Worm (Caenorhabditis elegans) whole organism, L3 larva: Measurements from ENCODE around the gene Y27F2A.6.

Experiments used
- aly-2 ChIP-seq: fragments of 150-350 bp; optimal IDR thresholded peaks from 2 replicates; lab custom pipeline; 2014; ENCODE audit warnings: missing biosample characterization, missing genetic modification characterization
- ama-1 ChIP-seq: fragments of 150-350 bp; optimal IDR thresholded peaks from 2 replicates; lab custom pipeline; 2018
- ceh-16 ChIP-seq: sonication (generic microtip); optimal IDR thresholded peaks from 2 replicates; lab custom pipeline; 2017; ENCODE audit warnings: missing biosample characterization, missing genetic modification characterization
- ceh-28 ChIP-seq: fragments of 150-350 bp; optimal IDR thresholded peaks from 2 replicates; lab custom pipeline; 2014; ENCODE audit warnings: missing biosample characterization, missing genetic modification reagents, missing genetic modification characterization
- ceh-82 ChIP-seq: fragments of 150-350 bp; optimal IDR thresholded peaks from 2 replicates; lab custom pipeline; 2014; ENCODE audit warnings: missing biosample characterization, missing genetic modification characterization
- ceh-9 ChIP-seq: sonication (generic microtip); optimal IDR thresholded peaks from 2 replicates; lab custom pipeline; 2018; ENCODE audit warnings: missing biosample characterization, missing genetic modification characterization
- daf-12 ChIP-seq: fragments of 150-350 bp; optimal IDR thresholded peaks from 2 replicates; lab custom pipeline; 2014; ENCODE audit warnings: missing biosample characterization, missing genetic modification reagents, missing genetic modification characterization
- egl-5 ChIP-seq: fragments of 150-350 bp; optimal IDR thresholded peaks from 2 replicates; lab custom pipeline; 2017; ENCODE audit warnings: missing biosample characterization, missing genetic modification reagents, missing genetic modification characterization, inconsistent platforms
- elt-1 ChIP-seq: fragments of 150-350 bp; optimal IDR thresholded peaks from 2 replicates; lab custom pipeline; 2014; ENCODE audit warnings: missing biosample characterization, missing genetic modification characterization
- elt-3 ChIP-seq, 3 experiments: fragments of 150-350 bp in 1 of 3; sonication (generic microtip) in 2 of 3; optimal IDR thresholded peaks; 2 replicates in 2 of 3; 4 replicates in 1 of 3; lab custom pipeline; 2014 to 2017; ENCODE audit warnings: missing biosample characterization in 3 of 3, missing genetic modification characterization in 3 of 3
- eor-1 ChIP-seq, 2 experiments: fragments of 150-350 bp; optimal IDR thresholded peaks; 2 replicates each; lab custom pipeline; 2014 to 2018; ENCODE audit warnings: missing biosample characterization in 2 of 2, missing genetic modification characterization in 2 of 2
- fkh-10 ChIP-seq: sonication (generic microtip); optimal IDR thresholded peaks from 2 replicates; lab custom pipeline; 2017; ENCODE audit warnings: missing biosample characterization, missing genetic modification reagents, missing genetic modification characterization
- fos-1 ChIP-seq: fragments of 150-350 bp; optimal IDR thresholded peaks from 2 replicates; lab custom pipeline; 2014; ENCODE audit warnings: missing biosample characterization, missing genetic modification characterization
- hmg-11 ChIP-seq: sonication (generic microtip); optimal IDR thresholded peaks from 2 replicates; lab custom pipeline; 2016; ENCODE audit warnings: missing genetic modification characterization, missing compliant biosample characterization
- jun-1 ChIP-seq: fragments of 150-350 bp; optimal IDR thresholded peaks from 2 replicates; lab custom pipeline; 2014; ENCODE audit warnings: missing biosample characterization, missing genetic modification reagents, missing genetic modification characterization
- lin-15B ChIP-seq: fragments of 150-350 bp; optimal IDR thresholded peaks from 2 replicates; lab custom pipeline; 2014; ENCODE audit warnings: missing biosample characterization, missing genetic modification characterization
- lin-39 ChIP-seq: fragments of 150-350 bp; optimal IDR thresholded peaks from 2 replicates; lab custom pipeline; 2018; ENCODE audit warnings: missing biosample characterization, missing genetic modification reagents, missing genetic modification characterization
- mml-1 ChIP-seq: fragments of 150-350 bp; sonication (generic microtip); optimal IDR thresholded peaks from 3 replicates; lab custom pipeline; 2014; ENCODE audit warnings: missing biosample characterization, missing genetic modification characterization
- nfya-1 ChIP-seq: sonication (generic microtip); optimal IDR thresholded peaks from 2 replicates; lab custom pipeline; 2017; ENCODE audit warnings: missing genetic modification characterization, mild to moderate bottlenecking, missing compliant biosample characterization, antibody characterized with exemption, moderate library complexity; ENCODE audit not compliant: insufficient read depth
- nhr-11 ChIP-seq: fragments of 150-350 bp; optimal IDR thresholded peaks from 2 replicates; lab custom pipeline; 2014; ENCODE audit warnings: missing biosample characterization, missing genetic modification characterization
- nhr-12 ChIP-seq: fragments of 150-350 bp; optimal IDR thresholded peaks from 2 replicates; lab custom pipeline; 2014; ENCODE audit warnings: missing biosample characterization, missing genetic modification characterization
- nhr-237 ChIP-seq: fragments of 150-350 bp; optimal IDR thresholded peaks from 2 replicates; lab custom pipeline; 2014; ENCODE audit warnings: missing biosample characterization, missing genetic modification characterization
- nhr-25 ChIP-seq: sonication (generic microtip); optimal IDR thresholded peaks from 2 replicates; lab custom pipeline; 2017; ENCODE audit warnings: missing biosample characterization, missing genetic modification characterization
- nhr-28 ChIP-seq: fragments of 150-350 bp; optimal IDR thresholded peaks from 2 replicates; lab custom pipeline; 2014; ENCODE audit warnings: missing biosample characterization, missing genetic modification characterization
- nhr-43 ChIP-seq: sonication (generic microtip); optimal IDR thresholded peaks from 2 replicates; lab custom pipeline; 2016; ENCODE audit warnings: mild to moderate bottlenecking, missing genetic modification characterization, missing compliant biosample characterization; ENCODE audit not compliant: poor library complexity, severe bottlenecking
- nhr-76 ChIP-seq: fragments of 150-350 bp; sonication (generic microtip); optimal IDR thresholded peaks from 5 replicates; lab custom pipeline; 2014; ENCODE audit warnings: missing biosample characterization, missing genetic modification characterization
- nhr-77 ChIP-seq: fragments of 150-350 bp; optimal IDR thresholded peaks from 2 replicates; lab custom pipeline; 2014; ENCODE audit warnings: missing biosample characterization, missing genetic modification characterization
- pha-4 ChIP-seq: fragments of 150-350 bp; optimal IDR thresholded peaks from 2 replicates; lab custom pipeline; 2014; ENCODE audit warnings: missing biosample characterization, missing genetic modification reagents, missing genetic modification characterization
- pqm-1 ChIP-seq: fragments of 150-350 bp; optimal IDR thresholded peaks from 2 replicates; lab custom pipeline; 2017; ENCODE audit warnings: missing biosample characterization, missing genetic modification characterization, inconsistent platforms
- sea-2 ChIP-seq: fragments of 150-350 bp; sonication (generic microtip); optimal IDR thresholded peaks from 4 replicates; lab custom pipeline; 2014; ENCODE audit warnings: missing biosample characterization, missing genetic modification reagents, missing genetic modification characterization
- skn-1 ChIP-seq: fragments of 150-350 bp; optimal IDR thresholded peaks from 2 replicates; lab custom pipeline; 2014; ENCODE audit warnings: missing biosample characterization, missing genetic modification characterization
- snpc-4 ChIP-seq: fragments of 150-350 bp; optimal IDR thresholded peaks from 2 replicates; lab custom pipeline; 2014; ENCODE audit warnings: missing biosample characterization, missing genetic modification characterization
- unc-39 ChIP-seq: sonication (generic microtip); optimal IDR thresholded peaks from 4 replicates; lab custom pipeline; 2017; ENCODE audit warnings: missing biosample characterization, missing genetic modification characterization
- ztf-11 ChIP-seq: fragments of 150-350 bp; optimal IDR thresholded peaks from 2 replicates; lab custom pipeline; 2014; ENCODE audit warnings: missing biosample characterization, missing genetic modification characterization

The Y27F2A.6 gene

DNA sequence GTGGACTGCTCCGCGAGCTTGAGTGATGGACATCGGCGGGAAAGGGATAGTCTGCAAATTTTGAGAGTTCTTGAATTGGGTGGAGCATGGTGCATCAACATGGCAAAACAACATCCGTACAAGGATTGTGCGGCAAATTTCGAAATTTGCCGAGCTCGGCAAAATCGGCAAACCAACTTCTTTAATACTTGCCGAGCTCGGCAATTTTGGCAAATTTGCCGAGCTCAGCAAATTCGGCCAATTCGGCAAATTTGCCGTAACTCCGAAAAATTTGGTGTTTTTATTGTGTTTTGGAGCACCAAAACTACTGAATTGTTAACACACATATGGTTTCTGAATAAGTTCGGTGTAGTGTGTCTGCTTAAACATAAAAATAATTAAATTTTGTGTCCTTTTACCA, 13.1 kb downstream of the Y27F2A.6 start, which contains the start of gene fbxc-55:
Gene fbxc-55 (minus strand): TSS at position 101 of the 400 bp plus-strand sequence.
- TF ChIP-seq fkh-10 (GFP tag; lab: Kevin White, UChicago), result no peak
- no peak for TF ChIP-seq jun-1 (tag; lab: Kevin White, UChicago)
- no peak for TF ChIP-seq egl-5 (tag; lab: Kevin White, UChicago)
- TF ChIP-seq nfya-1 (tag; lab: Kevin White, UChicago), result no peak
- TF ChIP-seq elt-1 (tag; lab: Kevin White, UChicago), result no peak
- no peak for TF ChIP-seq fos-1 (tag; lab: Kevin White, UChicago)
- no peak for TF ChIP-seq nhr-11 (tag; lab: Kevin White, UChicago)

DNA sequence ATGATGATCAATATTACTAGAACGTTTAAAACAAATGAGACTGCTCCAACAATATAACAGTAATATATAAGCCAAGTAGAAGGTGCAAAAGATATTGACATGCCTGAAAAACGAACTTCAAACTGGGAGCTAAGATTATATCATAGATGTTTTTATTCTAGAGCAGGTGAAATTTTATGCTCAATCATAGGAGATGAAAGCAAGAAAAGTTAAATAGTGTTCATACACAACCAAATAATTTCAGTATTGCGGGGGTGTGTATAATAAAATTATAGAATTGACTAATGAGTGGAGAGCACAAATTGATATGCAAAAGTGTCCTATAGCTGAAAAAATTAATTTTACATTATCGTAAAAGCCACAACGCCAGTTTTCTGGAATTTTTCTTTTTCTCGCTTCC, 24.2 kb downstream of the Y27F2A.6 start, which contains the start of gene sri-34:
Gene sri-34 (minus strand): TSS at position 101 of the 400 bp plus-strand sequence.
- TF ChIP-seq mml-1 (tag; lab: Kevin White, UChicago), result no peak
- no peak for TF ChIP-seq daf-12 (tag; lab: Kevin White, UChicago)
- TF ChIP-seq nhr-237 (tag; lab: Kevin White, UChicago), result no peak
- TF ChIP-seq nhr-12, result no peak
- TF ChIP-seq sea-2 (GFP tag; lab: Kevin White, UChicago), result no peak
- TF ChIP-seq jun-1 (tag; lab: Kevin White, UChicago), result no peak
- TF ChIP-seq elt-1 (tag; lab: Kevin White, UChicago), result no peak
- no peak for TF ChIP-seq pqm-1 (tag; lab: Kevin White, UChicago)
- no peak for TF ChIP-seq ceh-28 (tag; lab: Kevin White, UChicago)
- no peak for TF ChIP-seq unc-39 (tag; lab: Kevin White, UChicago)
- TF ChIP-seq nhr-28 (tag; lab: Kevin White, UChicago), result no peak
- TF ChIP-seq ceh-82 (tag; lab: Kevin White, UChicago), result no peak
- no peak for TF ChIP-seq pha-4
- TF ChIP-seq ceh-16, result no peak
- no peak for TF ChIP-seq lin-39
- no peak for TF ChIP-seq nhr-25 (tag; lab: Kevin White, UChicago)
- no peak for TF ChIP-seq snpc-4
- TF ChIP-seq elt-3 (tag; optimal IDR thresholded peaks at IDR 0.05; lab: Kevin White, UChicago), result no peak
- no peak for TF ChIP-seq nhr-77 (tag; lab: Kevin White, UChicago)
- TF ChIP-seq egl-5 (tag; lab: Kevin White, UChicago), result no peak

DNA sequence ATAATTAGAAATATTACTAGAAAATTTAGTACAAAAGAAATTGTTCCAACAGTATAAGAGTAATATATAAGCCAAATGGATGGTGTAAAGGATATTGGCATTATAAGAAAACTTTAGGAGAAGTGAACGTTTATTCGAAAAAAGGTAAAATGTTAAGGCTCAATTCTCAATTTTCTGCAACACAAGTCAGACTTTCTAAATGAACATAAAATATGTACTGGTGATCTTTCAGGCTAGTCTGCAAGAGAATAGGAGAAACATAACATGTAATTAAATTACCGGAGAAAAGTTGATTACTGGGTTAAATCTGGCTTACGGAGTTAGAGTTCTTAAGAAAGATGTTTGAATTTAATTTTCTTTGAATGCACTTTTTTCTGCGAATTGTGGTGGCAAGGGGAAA, 26.5 kb downstream of the Y27F2A.6 start, which contains the start of gene sri-33:
Gene sri-33 (minus strand): TSS at position 101 of the 400 bp plus-strand sequence.
- no peak for TF ChIP-seq nhr-76

DNA sequence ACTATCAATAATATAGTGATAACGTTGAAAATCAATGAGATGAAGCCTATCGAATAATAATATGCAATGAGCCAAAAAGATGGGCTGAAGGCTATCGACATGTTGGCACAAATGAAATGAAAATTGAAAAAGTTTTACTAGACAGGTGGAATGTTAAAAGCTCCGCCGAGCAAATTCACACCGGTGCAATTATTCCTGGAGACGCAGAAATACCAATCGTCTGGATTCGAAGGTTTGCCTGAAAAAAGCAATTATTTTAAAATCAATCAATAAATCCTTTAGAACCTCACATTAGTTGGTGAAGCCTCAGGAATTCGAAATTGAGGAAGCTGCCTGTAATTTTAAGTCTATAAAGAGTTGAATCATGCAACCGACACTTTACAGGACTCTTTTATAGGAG, 28.8 kb downstream of the Y27F2A.6 start, which contains the start of gene sri-32:
Gene sri-32 (minus strand): TSS at position 101 of the 400 bp plus-strand sequence.
- no peak for TF ChIP-seq skn-1
- no peak for TF ChIP-seq ceh-82 (tag; lab: Kevin White, UChicago)
- TF ChIP-seq lin-15B (tag; lab: Kevin White, UChicago), result no peak
- no peak for TF ChIP-seq hmg-11 (tag; lab: Kevin White, UChicago)
- no peak for TF ChIP-seq aly-2 (tag; lab: Kevin White, UChicago)

DNA sequence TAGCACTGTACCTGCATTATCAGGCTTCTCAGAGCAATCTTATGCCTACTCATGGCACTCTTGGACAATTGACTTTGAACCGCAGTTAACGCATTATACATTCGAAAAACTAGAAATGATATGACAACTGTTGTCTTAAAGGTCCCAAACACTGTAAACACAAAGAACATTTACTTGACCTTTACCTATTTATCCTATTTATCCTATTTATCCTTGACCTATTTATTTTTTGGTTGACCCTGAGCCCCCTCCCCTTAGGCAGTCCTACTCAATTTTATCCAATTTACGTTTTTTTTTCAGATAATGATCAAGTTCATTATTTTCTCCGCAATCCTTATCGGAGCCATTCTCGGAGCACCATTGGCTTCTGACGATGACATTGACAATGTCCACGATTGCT, 31.6 kb downstream of the Y27F2A.6 start, which contains the start of the genes T10D4.14 and T10D4.19:
Gene T10D4.14 (minus strand): TSS at position 101 of the 400 bp plus-strand sequence.
Gene T10D4.19 (plus strand): TSS at position 304 of the 400 bp plus-strand sequence.
- TF ChIP-seq eor-1 (tag; optimal IDR thresholded peaks at IDR 0.05; lab: Kevin White, UChicago), result no peak
- TF ChIP-seq nhr-43, result no peak
- TF ChIP-seq fkh-10 (GFP tag; lab: Kevin White, UChicago), result no peak
- no peak for TF ChIP-seq nhr-77 (tag; lab: Kevin White, UChicago)
- no peak for TF ChIP-seq ceh-9
- no peak for TF ChIP-seq nhr-25 (tag; lab: Kevin White, UChicago)
- TF ChIP-seq ztf-11 (tag; lab: Kevin White, UChicago), result no peak
- no peak for TF ChIP-seq ama-1 (lab: Kevin White, UChicago)
- TF ChIP-seq ceh-82 (tag; lab: Kevin White, UChicago), result no peak
- no peak for TF ChIP-seq pqm-1 (tag; lab: Kevin White, UChicago)
- TF ChIP-seq nhr-76, result no peak
- TF ChIP-seq daf-12 (tag; lab: Kevin White, UChicago), result no peak
